Fruit fly (Drosophila melanogaster) whole organism, pupa: Measurements from ENCODE around the gene CG13055.

Experiments
- CG10348 ChIP-seq: fragments of 200-800 bp; sonication (Bioruptor generic); IDR thresholded peaks from 2 replicates; pipeline ENCODE4 v1.3.6; 2022; ENCODE audit warnings: missing biosample characterization, missing genetic modification characterization
- CG12605 ChIP-seq: fragments of 200-800 bp; sonication (Bioruptor generic); IDR thresholded peaks from 2 replicates; pipeline ENCODE4 v1.3.6; 2022; ENCODE audit warnings: missing biosample characterization, missing genetic modification characterization
- CG13204 ChIP-seq: fragments of 200-800 bp; sonication (Bioruptor generic); optimal IDR thresholded peaks from 2 replicates; lab custom pipeline; 2018; ENCODE audit warnings: missing biosample characterization, mild to moderate bottlenecking, missing genetic modification characterization, moderate library complexity
- CG14655 ChIP-seq: fragments of 200-800 bp; sonication (Bioruptor generic); optimal IDR thresholded peaks from 3 replicates; lab custom pipeline; 2017; ENCODE audit warnings: mild to moderate bottlenecking, missing biosample characterization, missing genetic modification reagents, missing genetic modification characterization
- CG15710 ChIP-seq: fragments of 200-800 bp; sonication (Bioruptor generic); optimal IDR thresholded peaks from 2 replicates; lab custom pipeline; 2018; ENCODE audit warnings: missing biosample characterization, mild to moderate bottlenecking, missing genetic modification characterization, moderate library complexity
- CG17806 ChIP-seq: fragments of 200-800 bp; sonication (Bioruptor generic); optimal IDR thresholded peaks from 2 replicates; lab custom pipeline; 2018; ENCODE audit warnings: missing biosample characterization, mild to moderate bottlenecking, missing genetic modification characterization, moderate library complexity
- CG32121 ChIP-seq: fragments of 200-800 bp; sonication (Bioruptor generic); IDR thresholded peaks from 2 replicates; pipeline ENCODE4 v1.3.6; 2022; ENCODE audit warnings: missing biosample characterization, missing genetic modification characterization
- CG34367 ChIP-seq: fragments of 200-800 bp; sonication (Bioruptor generic); optimal IDR thresholded peaks from 2 replicates; lab custom pipeline; 2018; ENCODE audit warnings: missing biosample characterization, mild to moderate bottlenecking, missing genetic modification characterization
- CG4496 ChIP-seq: fragments of 200-800 bp; sonication (Bioruptor generic); IDR thresholded peaks from 3 replicates; pipeline ENCODE4 v1.3.6; 2022; ENCODE audit warnings: missing biosample characterization, missing genetic modification characterization
- CG8159 ChIP-seq: fragments of 200-800 bp; sonication (Bioruptor generic); optimal IDR thresholded peaks from 3 replicates; lab custom pipeline; 2018; ENCODE audit warnings: missing biosample characterization, mild to moderate bottlenecking, missing genetic modification characterization, moderate library complexity
- CG8301 ChIP-seq: fragments of 200-800 bp; sonication (Bioruptor generic); optimal IDR thresholded peaks from 2 replicates; lab custom pipeline; 2018; ENCODE audit warnings: missing biosample characterization, mild to moderate bottlenecking, missing genetic modification characterization
- CG9948 ChIP-seq: fragments of 200-800 bp; sonication (Bioruptor generic); optimal IDR thresholded peaks from 2 replicates; lab custom pipeline; 2018; ENCODE audit warnings: missing biosample characterization, mild to moderate bottlenecking, missing genetic modification characterization, moderate library complexity
- D1 ChIP-seq: fragments of 200-800 bp; sonication (Bioruptor generic); optimal IDR thresholded peaks from 2 replicates; lab custom pipeline; 2018; ENCODE audit warnings: missing biosample characterization, mild to moderate bottlenecking, missing genetic modification characterization, moderate library complexity
- EcR ChIP-seq: fragments of 200-800 bp; sonication (Bioruptor generic); optimal IDR thresholded peaks from 3 replicates; lab custom pipeline; 2019; ENCODE audit warnings: missing biosample characterization, missing genetic modification characterization, mild to moderate bottlenecking, moderate library complexity, missing genetic modification reagents
- Ets98B ChIP-seq: fragments of 200-800 bp; sonication (Bioruptor generic); IDR thresholded peaks from 2 replicates; pipeline ENCODE4 v1.3.6; 2022; ENCODE audit warnings: missing biosample characterization, missing genetic modification characterization
- Pif1A ChIP-seq: fragments of 200-800 bp; sonication (Bioruptor generic); optimal IDR thresholded peaks from 3 replicates; lab custom pipeline; 2016; ENCODE audit warnings: missing biosample characterization, missing genetic modification characterization
- Pif1B ChIP-seq: fragments of 200-800 bp; sonication (Bioruptor generic); optimal IDR thresholded peaks from 3 replicates; lab custom pipeline; 2016; ENCODE audit warnings: missing biosample characterization, missing genetic modification characterization
- Snoo ChIP-seq: fragments of 200-800 bp; sonication (Bioruptor generic); optimal IDR thresholded peaks from 3 replicates; lab custom pipeline; 2017; ENCODE audit warnings: missing biosample characterization, mild to moderate bottlenecking, missing genetic modification characterization, inconsistent platforms
- fd96Ca ChIP-seq: fragments of 200-800 bp; sonication (Bioruptor generic); IDR thresholded peaks from 3 replicates; pipeline ENCODE4 v1.3.6; 2022; ENCODE audit warnings: missing biosample characterization, missing genetic modification characterization
- gl ChIP-seq: fragments of 200-800 bp; sonication (Bioruptor generic); optimal IDR thresholded peaks from 2 replicates; lab custom pipeline; 2018; ENCODE audit warnings: missing biosample characterization, mild to moderate bottlenecking, missing genetic modification characterization
- rn ChIP-seq: fragments of 200-800 bp; sonication (Bioruptor generic); IDR thresholded peaks from 2 replicates; pipeline ENCODE4 v1.3.6; 2022; ENCODE audit warnings: missing biosample characterization, missing genetic modification characterization

The CG13055 gene

dm6 chr3L:16213201-16213600 lies 39.0 kb downstream of the CG13055 start:
- TF ChIP-seq rn (GFP tag; lab: Robert Waterston, UW) = no peak
- TF ChIP-seq CG13204 (GFP tag; lab: Kevin White, UChicago) = peak; percentile 46
- TF ChIP-seq EcR (GFP tag; lab: Kevin White, UChicago) = peak; percentile 43
- TF ChIP-seq Ets98B (GFP tag; lab: Robert Waterston, UW) = peak; percentile 6; the same call in 1 of the 2 replicates
- no peak for TF ChIP-seq CG8159 (tag; lab: Kevin White, UChicago)
- no peak for TF ChIP-seq Pif1B (GFP tag; lab: Kevin White, UChicago)

DNA sequence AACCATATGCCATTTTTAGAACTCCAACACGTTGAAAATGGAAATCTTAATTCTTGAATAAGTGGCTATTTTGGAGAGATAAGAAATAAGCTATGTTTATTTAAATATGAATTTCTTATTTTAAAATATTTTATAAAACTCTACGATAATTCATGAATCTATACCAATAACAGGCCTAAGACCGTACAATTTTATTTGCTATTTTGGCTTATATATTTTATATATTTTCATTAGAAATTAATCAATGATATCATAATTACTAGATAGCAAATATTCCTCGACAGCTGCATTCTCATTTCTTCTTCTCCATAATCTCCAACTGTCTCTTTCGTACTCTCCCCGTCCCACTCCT lies 40.2 kb downstream of the CG13055 start:
- TF ChIP-seq Pif1A (GFP tag; lab: Kevin White, UChicago) (no peak), gl (tag; lab: Kevin White, UChicago) (no peak), CG34367 (tag; lab: Kevin White, UChicago) (no peak), CG4496 (no peak), CG9948 (tag; lab: Kevin White, UChicago) (peak; percentile 42), CG15710 (peak; percentile 68), Ets98B (GFP tag; lab: Robert Waterston, UW) (no peak), Snoo (no peak), CG13204 (GFP tag; lab: Kevin White, UChicago) (no peak), CG10348 (GFP tag; lab: Robert Waterston, UW) (no peak), CG17806 (tag; lab: Kevin White, UChicago) (peak; percentile 10), CG8159 (tag; lab: Kevin White, UChicago) (peak; percentile 77), CG12605 (no peak), EcR (GFP tag; lab: Kevin White, UChicago) (no peak), fd96Ca (GFP tag; lab: Robert Waterston, UW) (no peak), CG8301 (no peak), Pif1B (GFP tag; lab: Kevin White, UChicago) (no peak), rn (GFP tag; lab: Robert Waterston, UW) (no peak), CG14655 (GFP tag; lab: Kevin White, UChicago) (peak; percentile 21), D1 (tag; lab: Kevin White, UChicago) (no peak), CG32121 (GFP tag; lab: Robert Waterston, UW) (no peak)

DNA sequence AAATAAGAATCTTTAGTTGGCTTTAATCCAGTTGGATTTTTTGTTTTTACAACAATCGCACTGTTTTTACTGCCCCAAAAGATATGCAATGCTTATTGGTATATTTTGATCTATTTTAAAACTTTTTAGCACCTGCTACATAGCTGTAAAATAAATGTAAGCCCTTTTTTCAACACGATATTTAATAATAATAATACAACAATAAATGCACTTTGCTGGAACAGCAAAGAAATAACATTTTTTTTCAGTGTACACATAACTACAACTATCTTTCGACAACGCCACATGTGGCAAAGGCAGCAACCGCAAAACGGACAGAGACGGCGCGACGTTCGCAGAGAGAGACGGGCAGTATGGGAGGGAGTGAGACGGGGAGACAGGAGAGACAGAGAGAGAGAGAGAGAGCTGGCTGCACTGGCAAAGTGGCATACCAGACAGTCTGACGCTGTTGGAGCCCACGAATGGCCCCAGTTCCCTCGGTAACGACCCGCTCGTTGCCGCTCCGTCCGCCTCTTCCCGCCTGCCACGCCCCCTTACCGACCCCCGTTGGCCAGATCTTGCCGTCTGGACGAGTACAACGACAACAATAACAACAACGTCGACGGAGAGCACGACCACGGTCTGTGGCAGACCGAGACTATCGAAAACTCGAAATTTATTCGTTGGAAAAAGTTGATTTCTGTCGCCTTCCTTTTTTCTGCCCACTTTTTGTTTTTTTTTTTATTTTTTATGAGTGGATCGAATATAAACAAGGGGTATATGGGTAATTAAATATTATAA lies 40.8 kb downstream of the CG13055 start:
- peak; percentile 89 for TF ChIP-seq CG8159 (tag; lab: Kevin White, UChicago)
- peak; percentile 60 for TF ChIP-seq CG4496
- TF ChIP-seq Snoo = peak; percentile 90
- TF ChIP-seq gl (tag; lab: Kevin White, UChicago) = no peak
- TF ChIP-seq CG32121 (GFP tag; lab: Robert Waterston, UW) = peak; percentile 64
- peak; percentile 84 for TF ChIP-seq CG9948 (tag; lab: Kevin White, UChicago)
- TF ChIP-seq CG8301 = peak; percentile 81
- TF ChIP-seq Ets98B (GFP tag; lab: Robert Waterston, UW) = peak; percentile 69
- TF ChIP-seq CG14655 (GFP tag; lab: Kevin White, UChicago) = peak; percentile 92
- peak; percentile 77; the same call in 2 of the 3 replicates for TF ChIP-seq fd96Ca (GFP tag; lab: Robert Waterston, UW)
- peak; percentile 21; the same call in 1 of the 2 replicates for TF ChIP-seq CG10348 (GFP tag; lab: Robert Waterston, UW)
- TF ChIP-seq CG34367 (tag; lab: Kevin White, UChicago) = peak; percentile 71
- peak; percentile 82 for TF ChIP-seq CG15710
- TF ChIP-seq Pif1A (GFP tag; lab: Kevin White, UChicago) = peak; percentile 77
- peak; percentile 21 for TF ChIP-seq Pif1B (GFP tag; lab: Kevin White, UChicago)
- peak; percentile 68 for TF ChIP-seq D1 (tag; lab: Kevin White, UChicago)
- peak; percentile 31 for TF ChIP-seq CG12605
- TF ChIP-seq CG17806 (tag; lab: Kevin White, UChicago) = peak; percentile 38
- TF ChIP-seq CG13204 (GFP tag; lab: Kevin White, UChicago) = peak; percentile 97
- TF ChIP-seq rn (GFP tag; lab: Robert Waterston, UW) = peak; percentile 47; the same call in 1 of the 2 replicates
- TF ChIP-seq EcR (GFP tag; lab: Kevin White, UChicago) = peak; percentile 88

dm6 chr3L:16209641-16210040 lies 42.5 kb downstream of the CG13055 start:
- TF ChIP-seq CG34367 (tag; lab: Kevin White, UChicago) = no peak
- TF ChIP-seq CG9948 (tag; lab: Kevin White, UChicago) = no peak
- TF ChIP-seq CG17806 (tag; lab: Kevin White, UChicago) = no peak
- TF ChIP-seq EcR (GFP tag; lab: Kevin White, UChicago) = peak; percentile 71
- TF ChIP-seq CG13204 (GFP tag; lab: Kevin White, UChicago) = peak; percentile 64
- peak; percentile 20 for TF ChIP-seq CG8159 (tag; lab: Kevin White, UChicago)
- TF ChIP-seq CG4496 = no peak
- TF ChIP-seq CG12605 = no peak
- no peak for TF ChIP-seq CG10348 (GFP tag; lab: Robert Waterston, UW)
- TF ChIP-seq Snoo = peak; percentile 32
- no peak for TF ChIP-seq CG8301

- TF ChIP-seq rn (GFP tag; lab: Robert Waterston, UW) (no peak), CG32121 (GFP tag; lab: Robert Waterston, UW) (no peak; the same call in 1 of the 2 replicates), D1 (tag; lab: Kevin White, UChicago) (no peak), CG8301 (no peak), CG14655 (GFP tag; lab: Kevin White, UChicago) (peak; percentile 43), CG10348 (GFP tag; lab: Robert Waterston, UW) (no peak), gl (tag; lab: Kevin White, UChicago) (no peak), CG4496 (0 out of 3 replicates have a peak, but pooled peaks have one; percentile 24), CG12605 (no peak), Pif1A (GFP tag; lab: Kevin White, UChicago) (no peak), fd96Ca (GFP tag; lab: Robert Waterston, UW) (no peak), EcR (GFP tag; lab: Kevin White, UChicago) (no peak), CG15710 (peak; percentile 23), CG17806 (tag; lab: Kevin White, UChicago) (no peak), Ets98B (GFP tag; lab: Robert Waterston, UW) (no peak), CG8159 (tag; lab: Kevin White, UChicago) (peak; percentile 52), CG34367 (tag; lab: Kevin White, UChicago) (no peak), Pif1B (GFP tag; lab: Kevin White, UChicago) (no peak), Snoo (no peak), CG13204 (GFP tag; lab: Kevin White, UChicago) (no peak), CG9948 (tag; lab: Kevin White, UChicago) (no peak)
Measured at dm6 chr3L:16208839-16209612, 43.1 kb downstream of the CG13055 start.
